Worm (Caenorhabditis elegans) whole organism, young adult: ENCODE measurements around the gene cki-2.

Experiments
- cebp-2 ChIP-seq: fragments of 200-800 bp; sonication (Bioruptor generic); IDR thresholded peaks from 2 replicates; pipeline ENCODE4 v1.3.6; 2022; ENCODE audit warnings: missing genetic modification characterization, missing compliant biosample characterization
- madf-8 ChIP-seq: fragments of 200-800 bp; sonication (Bioruptor generic); conservative IDR thresholded peaks from 2 replicates; pipeline ENCODE4 v1.3.6; 2022; ENCODE audit warnings: missing genetic modification reagents, missing genetic modification characterization, missing compliant biosample characterization
- pbrm-1 ChIP-seq: fragments of 200-800 bp; sonication (Bioruptor generic); IDR thresholded peaks from 2 replicates; pipeline ENCODE4 v1.3.6; 2022; ENCODE audit warnings: missing genetic modification reagents, missing genetic modification characterization, missing compliant biosample characterization
- rpc-1 ChIP-seq, 2 experiments: fragments of 150-350 bp in 1 of 2; sonication (generic microtip) in 1 of 2; optimal IDR thresholded peaks; 2 replicates each; lab custom pipeline; 2014 to 2018; ENCODE audit warnings: missing biosample characterization in 1 of 2, missing genetic modification characterization in 1 of 2, missing genetic modification reagents in 1 of 2, missing genotype in 1 of 2
- snpc-4 ChIP-seq, 5 experiments: fragments of 150-350 bp in 1 of 5; sonication (generic microtip) in 4 of 5; optimal IDR thresholded peaks; 2 replicates each; lab custom pipeline; 2014 to 2018; ENCODE audit warnings: missing genetic modification characterization in 5 of 5, missing biosample characterization in 3 of 5, antibody characterized with exemption in 2 of 5, mild to moderate bottlenecking in 2 of 5, missing compliant biosample characterization in 2 of 5, missing genotype in 2 of 5, moderate library complexity in 2 of 5, missing genetic modification reagents in 1 of 5

DNA sequence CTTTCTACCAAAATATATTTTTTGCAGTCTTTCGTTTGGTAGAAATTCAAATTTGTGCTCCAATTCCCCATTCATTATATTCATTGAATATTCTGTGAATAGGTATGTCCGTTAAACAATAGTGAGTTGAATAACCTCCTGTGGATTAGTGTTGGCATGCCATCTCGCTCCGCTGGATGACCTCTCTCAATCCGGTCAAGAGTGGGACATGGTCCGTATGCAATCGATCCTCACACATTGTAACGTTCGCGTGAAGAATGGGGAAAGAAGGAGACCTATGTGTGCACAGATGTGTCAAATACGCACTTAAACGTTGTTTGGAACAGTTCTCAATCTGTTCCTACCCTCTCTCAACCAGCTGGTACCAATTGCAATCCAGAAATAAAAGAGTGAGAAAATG is 3.1 kb upstream of the cki-2 start:
- TF ChIP-seq rpc-1 (optimal IDR thresholded peaks at IDR 0.05; lab: Kevin White, UChicago) (no peak), rpc-1 (tag; optimal IDR thresholded peaks at IDR 0.05; lab: Kevin White, UChicago) (no peak), pbrm-1 (GFP tag; lab: Robert Waterston, UW) (no peak), cebp-2 (no peak), snpc-4 (GFP tag; optimal IDR thresholded peaks at IDR 0.05; lab: Kevin White, UChicago) (no peak), snpc-4 (tag; optimal IDR thresholded peaks at IDR 0.05; lab: Kevin White, UChicago) (no peak), madf-8 (GFP tag; lab: Robert Waterston, UW) (no peak)
